Fruit fly (Drosophila melanogaster): ENCODE data around the gene CG13994.

CG13994 gene

DNA sequence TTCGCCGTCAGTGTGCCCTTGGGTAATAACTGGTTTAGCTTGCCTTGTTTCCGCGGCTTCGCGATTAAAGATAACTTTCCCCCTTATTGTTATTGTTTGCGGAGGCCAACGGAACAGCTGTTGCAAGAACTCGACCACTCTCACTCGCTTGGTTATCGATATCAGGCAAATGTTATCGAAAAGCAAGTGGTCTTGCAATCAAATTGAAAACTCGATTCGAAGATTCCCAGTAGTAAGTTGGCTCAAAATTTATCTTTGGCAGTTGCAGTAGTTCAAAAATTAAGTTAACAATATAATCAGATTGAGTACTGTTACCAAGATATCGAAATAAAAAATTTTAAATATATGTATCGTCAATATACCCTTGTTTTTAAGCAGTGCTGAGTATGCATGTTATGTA, 3.0 kb downstream of the CG13994 start, which contains the start of the genes Fbw5 and CG9147 (continued):
- TF ChIP-seq Trl (optimal IDR thresholded peaks at IDR 0.05) (no peak), Trl (GFP tag; optimal IDR thresholded peaks at IDR 0.05) (peak; percentile 100), CG8290 (GFP tag; optimal IDR thresholded peaks at IDR 0.05) (peak; percentile 99), CG8290 (tag; optimal IDR thresholded peaks at IDR 0.05) (peak; percentile 97 to 100), Ssrp (tag; optimal IDR thresholded peaks at IDR 0.05) (peak; percentile 100), HHEX (GFP tag; optimal IDR thresholded peaks at IDR 0.05) (peak; percentile 99), zf30C (GFP tag; optimal IDR thresholded peaks at IDR 0.05) (no peak), disco-r (GFP tag; optimal IDR thresholded peaks at IDR 0.05) (peak; percentile 99), fd64A (GFP tag; optimal IDR thresholded peaks at IDR 0.05) (peak; percentile 97), hb (GFP tag; IDR thresholded peaks at IDR 0.05; ENCODE audit: partially characterized antibody) (no peak), al (GFP tag; IDR thresholded peaks at IDR 0.05) (peak; percentile 99), D19B (GFP tag; optimal IDR thresholded peaks at IDR 0.05) (peak; percentile 100), CkIIα-i1 (GFP tag; IDR thresholded peaks at IDR 0.05) (peak; percentile 96), grau (tag; optimal IDR thresholded peaks at IDR 0.05) (peak; percentile 99), croc (GFP tag; conservative IDR thresholded peaks at IDR 0.05) (peak; percentile 99), nmo (GFP tag; optimal IDR thresholded peaks at IDR 0.05) (peak; percentile 100), CG6689 (GFP tag; IDR thresholded peaks at IDR 0.05) (peak; percentile 99), CG15011 (GFP tag; optimal IDR thresholded peaks at IDR 0.05) (peak; percentile 98), CG14441 (GFP tag; IDR thresholded peaks at IDR 0.05) (peak; percentile 99), ara (GFP tag; IDR thresholded peaks at IDR 0.05) (peak; percentile 100), CG10321 (GFP tag; IDR thresholded peaks at IDR 0.05) (peak; percentile 90), slou (GFP tag; optimal IDR thresholded peaks at IDR 0.05) (peak; percentile 99), CG7987 (GFP tag; optimal IDR thresholded peaks at IDR 0.05) (peak; percentile 98), vnd (GFP tag; IDR thresholded peaks at IDR 0.05; ENCODE audit: partially characterized antibody) (no peak; the same call in 2 of the 3 replicates), Bteb2 (GFP tag; optimal IDR thresholded peaks at IDR 0.05) (peak; percentile 99), Sox102F (GFP tag; optimal IDR thresholded peaks at IDR 0.05) (peak; percentile 100), br (optimal IDR thresholded peaks at IDR 0.05) (no peak), CG6791 (GFP tag; IDR thresholded peaks at IDR 0.05; ENCODE audit: partially characterized antibody) (peak; percentile 63; the same call in 1 of the 3 replicates), CG11504 (tag; optimal IDR thresholded peaks at IDR 0.05) (peak; percentile 99), CG4707 (GFP tag; optimal IDR thresholded peaks at IDR 0.05) (peak; percentile 98), da (GFP tag; optimal IDR thresholded peaks at IDR 0.05) (peak; percentile 99), sc (optimal IDR thresholded peaks at IDR 0.05) (no peak), sc (GFP tag; optimal IDR thresholded peaks at IDR 0.05) (peak; percentile 99), CG42726 (GFP tag; IDR thresholded peaks at IDR 0.05; ENCODE audit: partially characterized antibody) (no peak), CG6272 (GFP tag; IDR thresholded peaks at IDR 0.05) (peak; percentile 99), Side (GFP tag; optimal IDR thresholded peaks at IDR 0.05) (peak; percentile 100), Kr (GFP tag; optimal IDR thresholded peaks at IDR 0.05) (peak; percentile 83), PHDP (tag; optimal IDR thresholded peaks at IDR 0.05) (peak; percentile 100), hkb (optimal IDR thresholded peaks at IDR 0.05) (no peak), hkb (GFP tag; IDR thresholded peaks at IDR 0.05) (peak; percentile 100), peb (GFP tag; IDR thresholded peaks at IDR 0.05) (peak; percentile 99), CG6813 (GFP tag; optimal IDR thresholded peaks at IDR 0.05) (peak; percentile 98), Rx (GFP tag; IDR thresholded peaks at IDR 0.05) (peak; percentile 99), ase (GFP tag; IDR thresholded peaks at IDR 0.05) (peak; percentile 99), CG8281 (tag; optimal IDR thresholded peaks at IDR 0.05) (peak; percentile 94), CG7839 (tag; optimal IDR thresholded peaks at IDR 0.05) (peak; percentile 100), CG4328 (GFP tag; optimal IDR thresholded peaks at IDR 0.05) (peak; percentile 83), dimm (GFP tag; IDR thresholded peaks at IDR 0.05) (peak; percentile 99), crol (GFP tag; IDR thresholded peaks at IDR 0.05) (peak; percentile 89), fd96Cb (tag; optimal IDR thresholded peaks at IDR 0.05) (peak; percentile 100), ERR (GFP tag; optimal IDR thresholded peaks at IDR 0.05) (peak; percentile 99), ac (GFP tag; optimal IDR thresholded peaks at IDR 0.05) (peak; percentile 98)

Data from whole organism, embryonic.